Worm (Caenorhabditis elegans) whole organism, late embryonic: Measurements from ENCODE around the gene srx-63.

Experiments
- dmd-4 ChIP-seq: sonication (generic microtip); optimal IDR thresholded peaks from 2 replicates; lab custom pipeline; 2016; ENCODE audit warnings: borderline replicate concordance, missing genetic modification characterization, missing compliant biosample characterization
- elt-2 ChIP-seq: sonication (generic microtip); optimal IDR thresholded peaks from 2 replicates; lab custom pipeline; 2016; ENCODE audit warnings: missing genetic modification reagents, missing genetic modification characterization, missing compliant biosample characterization
- ets-4 ChIP-seq: sonication (generic microtip); optimal IDR thresholded peaks from 2 replicates; lab custom pipeline; 2016; ENCODE audit warnings: missing genetic modification characterization, missing compliant biosample characterization
- fkh-6 ChIP-seq: sonication (generic microtip); optimal IDR thresholded peaks from 2 replicates; lab custom pipeline; 2016; ENCODE audit warnings: missing genetic modification characterization, missing compliant biosample characterization
- hlh-8 ChIP-seq: sonication (generic microtip); optimal IDR thresholded peaks from 2 replicates; lab custom pipeline; 2016; ENCODE audit warnings: missing genotype, missing genetic modification characterization, missing compliant biosample characterization
- lim-6 ChIP-seq: sonication (generic microtip); optimal IDR thresholded peaks from 2 replicates; lab custom pipeline; 2016; ENCODE audit warnings: missing genetic modification characterization, missing compliant biosample characterization
- lin-11 ChIP-seq: fragments of 200-800 bp; sonication (Bioruptor generic); optimal IDR thresholded peaks from 2 replicates; lab custom pipeline; 2018; ENCODE audit warnings: mild to moderate bottlenecking, missing genetic modification characterization, missing compliant biosample characterization
- nfya-1 ChIP-seq: sonication (generic microtip); optimal IDR thresholded peaks from 2 replicates; lab custom pipeline; 2017; ENCODE audit warnings: missing genetic modification characterization, mild to moderate bottlenecking, missing compliant biosample characterization, antibody characterized with exemption, moderate library complexity
- nhr-232 ChIP-seq: sonication (generic microtip); optimal IDR thresholded peaks from 2 replicates; lab custom pipeline; 2016; ENCODE audit warnings: missing genetic modification characterization, missing compliant biosample characterization
- npax-4 ChIP-seq: sonication (generic microtip); optimal IDR thresholded peaks from 2 replicates; lab custom pipeline; 2016; ENCODE audit warnings: missing genetic modification characterization, missing compliant biosample characterization
- pha-4 ChIP-seq: fragments of 150-350 bp; optimal IDR thresholded peaks from 2 replicates; lab custom pipeline; 2018; ENCODE audit warnings: missing biosample characterization, missing genetic modification reagents, missing genetic modification characterization
- pqm-1 ChIP-seq: sonication (generic microtip); optimal IDR thresholded peaks from 2 replicates; lab custom pipeline; 2016; ENCODE audit warnings: missing genetic modification characterization, missing compliant biosample characterization
- sox-4 ChIP-seq: sonication (generic microtip); optimal IDR thresholded peaks from 2 replicates; lab custom pipeline; 2017; ENCODE audit warnings: mild to moderate bottlenecking, missing genetic modification characterization, inconsistent platforms, missing compliant biosample characterization
- ztf-16 ChIP-seq: sonication (generic microtip); optimal IDR thresholded peaks from 2 replicates; lab custom pipeline; 2017; ENCODE audit warnings: missing genetic modification characterization, missing compliant biosample characterization

- TF ChIP-seq lim-6 (tag; lab: Kevin White, UChicago) (no peak), elt-2 (tag; lab: Kevin White, UChicago) (no peak), nfya-1 (tag; lab: Kevin White, UChicago) (no peak), nhr-232 (tag; lab: Kevin White, UChicago) (no peak), pha-4 (tag; lab: Kevin White, UChicago) (no peak), ets-4 (tag; lab: Kevin White, UChicago) (no peak), ztf-16 (tag; lab: Kevin White, UChicago) (no peak), fkh-6 (tag; lab: Kevin White, UChicago) (no peak), hlh-8 (tag; lab: Kevin White, UChicago) (no peak), lin-11 (tag; lab: Kevin White, UChicago) (no peak), sox-4 (tag; lab: Kevin White, UChicago) (no peak), dmd-4 (tag; lab: Kevin White, UChicago) (no peak), pqm-1 (tag; lab: Kevin White, UChicago) (no peak), npax-4 (no peak)
Observed at ce11 chrV:3976964-3977363, 45.5 kb downstream of the srx-63 start, which contains the start of gene str-83.
